Fruit fly (Drosophila melanogaster) whole organism, embryonic: ENCODE measurements around the gene CG43693.
A peak's percentile ranks its signal among the peaks of the same experiment; 100 is the strongest.

Experiments used
- Abd-B ChIP-seq: fragments of 200-800 bp; sonication (Bioruptor generic); optimal IDR thresholded peaks from 2 replicates; lab custom pipeline; 2018; ENCODE audit warnings: missing biosample characterization, mild to moderate bottlenecking, missing genetic modification characterization, moderate library complexity
- Aef1 ChIP-seq: fragments of 200-800 bp; sonication (Bioruptor generic); IDR thresholded peaks from 3 replicates; pipeline ENCODE4 v1.3.6; 2022; ENCODE audit warnings: missing biosample characterization, missing genetic modification characterization
- CG10321 ChIP-seq: fragments of 200-800 bp; sonication (Bioruptor generic); IDR thresholded peaks from 2 replicates; pipeline ENCODE4 v1.3.6; 2022; ENCODE audit warnings: missing biosample characterization, missing genetic modification characterization
- CG10654 ChIP-seq: fragments of 200-800 bp; sonication (Bioruptor generic); optimal IDR thresholded peaks from 2 replicates; lab custom pipeline; 2016; ENCODE audit warnings: missing biosample characterization, missing genetic modification characterization
- CG11695 ChIP-seq: fragments of 200-800 bp; sonication (Bioruptor generic); IDR thresholded peaks from 3 replicates; pipeline ENCODE4 v1.3.6; 2022; ENCODE audit warnings: missing biosample characterization, missing genetic modification characterization
- CG12104 ChIP-seq: fragments of 200-800 bp; sonication (Bioruptor generic); optimal IDR thresholded peaks from 3 replicates; lab custom pipeline; 2016; ENCODE audit warnings: missing biosample characterization, missing genetic modification characterization
- CG12299 ChIP-seq: fragments of 200-800 bp; sonication (Bioruptor generic); optimal IDR thresholded peaks from 2 replicates; lab custom pipeline; 2018; ENCODE audit warnings: missing biosample characterization, mild to moderate bottlenecking, missing genetic modification characterization
- CG15696 ChIP-seq: fragments of 200-800 bp; sonication (Bioruptor generic); optimal IDR thresholded peaks from 2 replicates; lab custom pipeline; 2019; ENCODE audit warnings: missing biosample characterization, mild to moderate bottlenecking, missing genetic modification characterization, moderate library complexity
- CG16815 ChIP-seq: fragments of 200-800 bp; sonication (Bioruptor generic); optimal IDR thresholded peaks from 3 replicates; lab custom pipeline; 2017; ENCODE audit warnings: missing biosample characterization, mild to moderate bottlenecking, missing genetic modification characterization
- CG17829 ChIP-seq: fragments of 200-800 bp; optimal IDR thresholded peaks from 2 replicates; lab custom pipeline; 2019; ENCODE audit warnings: missing biosample characterization, mild to moderate bottlenecking, missing genetic modification characterization, moderate library complexity
- CG18599 ChIP-seq: fragments of 200-800 bp; sonication (Bioruptor generic); optimal IDR thresholded peaks from 3 replicates; lab custom pipeline; 2017; ENCODE audit warnings: missing biosample characterization, missing genetic modification characterization, mild to moderate bottlenecking, moderate library complexity, missing genetic modification reagents
- CG30431 ChIP-seq: fragments of 200-800 bp; sonication (Bioruptor generic); optimal IDR thresholded peaks from 2 replicates; lab custom pipeline; 2017; ENCODE audit warnings: missing biosample characterization, missing genetic modification characterization
- CG33213 ChIP-seq: fragments of 200-800 bp; sonication (Bioruptor generic); optimal IDR thresholded peaks from 3 replicates; lab custom pipeline; 2016; ENCODE audit warnings: missing biosample characterization, missing genetic modification characterization
- CG34422 ChIP-seq: fragments of 200-800 bp; sonication (Bioruptor generic); IDR thresholded peaks from 3 replicates; pipeline ENCODE4 v1.3.6; 2022; ENCODE audit warnings: missing biosample characterization, missing genetic modification characterization
- CG4820 ChIP-seq: fragments of 200-800 bp; sonication (Bioruptor generic); optimal IDR thresholded peaks from 3 replicates; lab custom pipeline; 2016; ENCODE audit warnings: missing biosample characterization, missing genetic modification characterization
- CG6854 ChIP-seq: fragments of 200-800 bp; sonication (Bioruptor generic); optimal IDR thresholded peaks from 3 replicates; lab custom pipeline; 2017; ENCODE audit warnings: missing biosample characterization, mild to moderate bottlenecking, missing genetic modification characterization
- D19B ChIP-seq: fragments of 200-800 bp; sonication (Bioruptor generic); optimal IDR thresholded peaks from 2 replicates; lab custom pipeline; 2017; ENCODE audit warnings: missing biosample characterization, mild to moderate bottlenecking, missing genetic modification characterization
- Dad ChIP-seq: fragments of 200-800 bp; sonication (Bioruptor generic); optimal IDR thresholded peaks from 3 replicates; lab custom pipeline; 2016; ENCODE audit warnings: missing biosample characterization, missing genetic modification characterization
- E2f1 ChIP-seq: fragments of 200-800 bp; sonication (Bioruptor generic); IDR thresholded peaks from 2 replicates; pipeline ENCODE4 v1.3.6; 2022; ENCODE audit warnings: missing biosample characterization, missing genetic modification characterization
- Fer1 ChIP-seq: fragments of 200-800 bp; sonication (Bioruptor generic); optimal IDR thresholded peaks from 2 replicates; lab custom pipeline; 2017; ENCODE audit warnings: missing biosample characterization, mild to moderate bottlenecking, missing genetic modification characterization
- Fer3 ChIP-seq: fragments of 200-800 bp; sonication (Bioruptor generic); optimal IDR thresholded peaks from 2 replicates; lab custom pipeline; 2018; ENCODE audit warnings: missing biosample characterization, mild to moderate bottlenecking, missing genetic modification characterization, moderate library complexity
- GATAe ChIP-seq: fragments of 200-800 bp; sonication (Bioruptor generic); conservative IDR thresholded peaks from 2 replicates; pipeline ENCODE4 v1.3.6; 2022; ENCODE audit warnings: missing biosample characterization, missing genetic modification characterization
- MBD-R2 ChIP-seq: fragments of 200-800 bp; sonication (Bioruptor generic); IDR thresholded peaks from 2 replicates; pipeline ENCODE4 v1.3.6; 2022; ENCODE audit warnings: missing biosample characterization, missing genetic modification characterization
- Myb ChIP-seq: fragments of 200-800 bp; sonication (Bioruptor generic); optimal IDR thresholded peaks from 2 replicates; lab custom pipeline; 2016; ENCODE audit warnings: missing biosample characterization, missing genetic modification characterization
- Optix ChIP-seq: fragments of 200-800 bp; sonication (Bioruptor generic); IDR thresholded peaks from 3 replicates; pipeline ENCODE4 v1.3.6; 2022; ENCODE audit warnings: missing biosample characterization, missing genetic modification characterization
- Side ChIP-seq: fragments of 200-800 bp; sonication (Bioruptor generic); optimal IDR thresholded peaks from 2 replicates; lab custom pipeline; 2016; ENCODE audit warnings: missing biosample characterization, missing genetic modification characterization
- Sry-δ ChIP-seq: fragments of 200-800 bp; sonication (Bioruptor generic); optimal IDR thresholded peaks from 2 replicates; lab custom pipeline; 2016; ENCODE audit warnings: missing biosample characterization, missing genetic modification characterization
- bigmax ChIP-seq: fragments of 200-800 bp; sonication (Bioruptor generic); optimal IDR thresholded peaks from 2 replicates; lab custom pipeline; 2018; ENCODE audit warnings: missing biosample characterization, mild to moderate bottlenecking, missing genetic modification characterization
- cato ChIP-seq: fragments of 200-800 bp; sonication (Bioruptor generic); optimal IDR thresholded peaks from 2 replicates; lab custom pipeline; 2016; ENCODE audit warnings: missing biosample characterization, missing genetic modification characterization, borderline replicate concordance
- chif ChIP-seq, 2 experiments: fragments of 200-800 bp; sonication (Bioruptor generic); optimal IDR thresholded peaks; 3 replicates each; lab custom pipeline; 2016; ENCODE audit warnings: missing biosample characterization in 2 of 2, missing genetic modification characterization in 2 of 2
- dan ChIP-seq: fragments of 200-800 bp; sonication (Bioruptor generic); IDR thresholded peaks from 2 replicates; pipeline ENCODE4 v1.3.6; 2022; ENCODE audit warnings: missing biosample characterization, missing genetic modification characterization
- ems ChIP-seq: fragments of 200-800 bp; sonication (Bioruptor generic); optimal IDR thresholded peaks from 3 replicates; lab custom pipeline; 2016; ENCODE audit warnings: missing biosample characterization, missing genetic modification characterization
- fu2 ChIP-seq: fragments of 200-800 bp; sonication (Bioruptor generic); optimal IDR thresholded peaks from 2 replicates; lab custom pipeline; 2016; ENCODE audit warnings: missing biosample characterization, missing genetic modification characterization
- gcm ChIP-seq: fragments of 200-800 bp; sonication (Bioruptor generic); optimal IDR thresholded peaks from 2 replicates; lab custom pipeline; 2019; ENCODE audit warnings: missing biosample characterization, mild to moderate bottlenecking, missing genetic modification characterization, moderate library complexity
- gem ChIP-seq: fragments of 200-800 bp; sonication (Bioruptor generic); optimal IDR thresholded peaks from 2 replicates; lab custom pipeline; 2019; ENCODE audit warnings: missing biosample characterization, mild to moderate bottlenecking, missing genetic modification characterization, moderate library complexity
- gfzf ChIP-seq: fragments of 200-800 bp; sonication (Bioruptor generic); optimal IDR thresholded peaks from 2 replicates; lab custom pipeline; 2016; ENCODE audit warnings: missing biosample characterization, mild to moderate bottlenecking, missing genetic modification characterization, moderate library complexity
- hbn ChIP-seq: fragments of 200-800 bp; sonication (Bioruptor generic); IDR thresholded peaks from 2 replicates; pipeline ENCODE4 v1.3.6; 2022; ENCODE audit warnings: missing biosample characterization, missing genetic modification characterization; ENCODE audit not compliant: partially characterized antibody
- ind ChIP-seq: fragments of 200-800 bp; sonication (Bioruptor generic); optimal IDR thresholded peaks from 3 replicates; lab custom pipeline; 2016; ENCODE audit warnings: missing biosample characterization, missing genetic modification characterization
- kay ChIP-seq: fragments of 200-800 bp; sonication (Bioruptor generic); optimal IDR thresholded peaks from 2 replicates; lab custom pipeline; 2016; ENCODE audit warnings: missing biosample characterization, missing genetic modification characterization
- lmd ChIP-seq: fragments of 200-800 bp; sonication (Bioruptor generic); IDR thresholded peaks from 2 replicates; pipeline ENCODE4 v1.3.6; 2022; ENCODE audit warnings: missing biosample characterization, missing genetic modification characterization
- lov ChIP-seq, 2 experiments: fragments of 200-800 bp in 1 of 2; fragments of >200 bp in 1 of 2; sonication (Bioruptor generic) in 1 of 2; IDR thresholded peaks in 1 of 2; optimal IDR thresholded peaks in 1 of 2; 2 replicates in 1 of 2; 3 replicates in 1 of 2; pipeline versions ENCODE4 v1.3.6 to Lab custom; 2017 to 2022; ENCODE audit warnings: missing biosample characterization in 1 of 2, missing genetic modification characterization in 1 of 2
- odd ChIP-seq: fragments of 200-800 bp; sonication (Bioruptor generic); optimal IDR thresholded peaks from 2 replicates; lab custom pipeline; 2017; ENCODE audit warnings: missing biosample characterization, mild to moderate bottlenecking, missing genetic modification characterization
- otp ChIP-seq: fragments of 200-800 bp; sonication (Bioruptor generic); IDR thresholded peaks from 3 replicates; pipeline ENCODE4, ENCODE4 v1.3.6; 2022; ENCODE audit warnings: missing biosample characterization, missing genetic modification characterization
- pb ChIP-seq: fragments of 200-800 bp; sonication (Bioruptor generic); optimal IDR thresholded peaks from 3 replicates; lab custom pipeline; 2016; ENCODE audit warnings: missing biosample characterization, missing genetic modification characterization
- run ChIP-seq: fragments of 200-800 bp; sonication (Bioruptor generic); optimal IDR thresholded peaks from 3 replicates; lab custom pipeline; 2018; ENCODE audit warnings: missing biosample characterization, mild to moderate bottlenecking, missing genetic modification characterization
- sd ChIP-seq: fragments of 200-800 bp; sonication (Bioruptor generic); optimal IDR thresholded peaks from 3 replicates; lab custom pipeline; 2018; ENCODE audit warnings: missing biosample characterization, mild to moderate bottlenecking, missing genetic modification characterization, moderate library complexity
- sisA ChIP-seq: fragments of 200-800 bp; sonication (Bioruptor generic); IDR thresholded peaks from 2 replicates; pipeline ENCODE4 v1.3.6; 2022; ENCODE audit warnings: missing biosample characterization, missing genetic modification characterization
- zen2 ChIP-seq: fragments of 200-800 bp; sonication (Bioruptor generic); IDR thresholded peaks from 3 replicates; pipeline ENCODE4 v1.3.6; 2022; ENCODE audit warnings: missing biosample characterization, missing genetic modification characterization; ENCODE audit not compliant: partially characterized antibody

CG43693 gene

dm6 chr3L:11074043-11074853 is 23.1 kb upstream of the CG43693 start, which contains the start of the genes Pfdn2 and Noc1 (continued):
- no peak for TF ChIP-seq gem (tag; lab: Kevin White, UChicago)
- no peak for TF ChIP-seq Dad (GFP tag; lab: Kevin White, UChicago)
- peak; percentile 26 for TF ChIP-seq CG16815 (GFP tag; lab: Kevin White, UChicago)
- peak; percentile 33 for TF ChIP-seq CG10654 (GFP tag; lab: Kevin White, UChicago)
- no peak for TF ChIP-seq pb (GFP tag; lab: Kevin White, UChicago)
- TF ChIP-seq zen2 (GFP tag; lab: Robert Waterston, UW), result no peak
- no peak for TF ChIP-seq bigmax (GFP tag; lab: Kevin White, UChicago)
- no peak for TF ChIP-seq lov (optimal IDR thresholded peaks at IDR 0.05; lab: Kevin White, UChicago)
- TF ChIP-seq lov (GFP tag; IDR thresholded peaks at IDR 0.05; lab: Robert Waterston, UW), result no peak
- no peak for TF ChIP-seq Side (GFP tag; lab: Kevin White, UChicago)
- no peak for TF ChIP-seq Fer1 (GFP tag; lab: Kevin White, UChicago)
- no peak for TF ChIP-seq sd
- TF ChIP-seq Sry-δ, result no peak
- TF ChIP-seq GATAe (GFP tag; lab: Robert Waterston, UW), result no peak
- no peak for TF ChIP-seq kay (GFP tag; lab: Kevin White, UChicago)
- TF ChIP-seq E2f1, result peak; percentile 42; the same call in 1 of the 2 replicates
- TF ChIP-seq fu2 (GFP tag; lab: Kevin White, UChicago), result no peak
- no peak for TF ChIP-seq Abd-B (GFP tag; lab: Kevin White, UChicago)
- no peak for TF ChIP-seq CG10321 (GFP tag; lab: Robert Waterston, UW)
- peak; percentile 34; the same call in 1 of the 2 replicates for TF ChIP-seq MBD-R2 (GFP tag; lab: Robert Waterston, UW)
- no peak for TF ChIP-seq CG12104 (GFP tag; lab: Kevin White, UChicago)
- TF ChIP-seq otp (GFP tag; lab: Robert Waterston, UW), result no peak
- TF ChIP-seq CG34422 (GFP tag; lab: Robert Waterston, UW), result peak; percentile 35; the same call in 1 of the 3 replicates
- peak; percentile 62 for TF ChIP-seq ind (GFP tag; lab: Kevin White, UChicago)
- TF ChIP-seq gfzf (GFP tag; lab: Kevin White, UChicago), result peak; percentile 69
- no peak for TF ChIP-seq cato (GFP tag; lab: Kevin White, UChicago)
- no peak for TF ChIP-seq chif (GFP tag; optimal IDR thresholded peaks at IDR 0.05; lab: Kevin White, UChicago)
- TF ChIP-seq odd, result no peak
- TF ChIP-seq CG6854 (GFP tag; lab: Kevin White, UChicago), result no peak
- TF ChIP-seq sisA, result peak; percentile 59
- peak; percentile 34 for TF ChIP-seq CG4820 (GFP tag; lab: Kevin White, UChicago)
- peak; percentile 54 for TF ChIP-seq CG15696 (tag; lab: Kevin White, UChicago)
- TF ChIP-seq Aef1 (GFP tag; lab: Robert Waterston, UW), result peak; percentile 55; the same call in 1 of the 3 replicates
- no peak for TF ChIP-seq Myb (GFP tag; lab: Kevin White, UChicago)
- peak; percentile 49; the same call in 1 of the 3 replicates for TF ChIP-seq CG11695 (GFP tag; lab: Robert Waterston, UW)
- TF ChIP-seq CG33213 (GFP tag; lab: Kevin White, UChicago), result no peak
- no peak for TF ChIP-seq run
- TF ChIP-seq Fer3, result peak; percentile 20
- 0 out of 2 replicates have a peak, but pooled peaks have one; percentile 30 for TF ChIP-seq hbn (GFP tag; lab: Robert Waterston, UW)
- TF ChIP-seq CG12299, result peak; percentile 25
- TF ChIP-seq gcm (GFP tag; lab: Kevin White, UChicago), result no peak
- TF ChIP-seq CG30431, result no peak
- peak; percentile 49 for TF ChIP-seq lmd (GFP tag; lab: Robert Waterston, UW)
- TF ChIP-seq CG17829 (tag; lab: Kevin White, UChicago), result peak; percentile 55
- peak; percentile 36 for TF ChIP-seq D19B (GFP tag; lab: Kevin White, UChicago)
- no peak for TF ChIP-seq CG18599 (GFP tag; lab: Kevin White, UChicago)
- no peak for TF ChIP-seq ems (GFP tag; lab: Kevin White, UChicago)
- TF ChIP-seq dan (GFP tag; lab: Robert Waterston, UW), result no peak
- no peak for TF ChIP-seq Optix (GFP tag; lab: Robert Waterston, UW)
